Worm (Caenorhabditis elegans): ENCODE data around the gene dhs-20.

ce11 chrV:11570169-11570651 is 34.2 kb downstream of the dhs-20 start, which contains the start of the genes nhr-101 and pms-2:
- TF ChIP-seq ceh-36 (tag; optimal IDR thresholded peaks at IDR 0.05) (no peak), flt-1 (GFP tag; IDR thresholded peaks at IDR 0.05) (no peak), tbx-37 (GFP tag; conservative IDR thresholded peaks at IDR 0.05) (no peak), tbx-11 (GFP tag; IDR thresholded peaks at IDR 0.05) (no peak), ama-1 (optimal IDR thresholded peaks at IDR 0.05) (no peak), F13C5.2 (tag; optimal IDR thresholded peaks at IDR 0.05) (no peak), hnd-1 (tag; optimal IDR thresholded peaks at IDR 0.05) (no peak), ets-7 (tag; optimal IDR thresholded peaks at IDR 0.05) (no peak), tra-4 (tag; optimal IDR thresholded peaks at IDR 0.05) (no peak), aly-1 (tag; optimal IDR thresholded peaks at IDR 0.05) (no peak)
